Worm (Caenorhabditis elegans) whole organism, L4 larva: ENCODE data around the gene F59B10.5.

ENCODE experiments used
- D1046.2 ChIP-seq: fragments of 200-800 bp; sonication (Bioruptor generic); IDR thresholded peaks from 2 replicates; pipeline ENCODE4 v1.3.6; 2022; ENCODE audit warnings: missing genetic modification characterization, missing compliant biosample characterization
- F10B5.3 ChIP-seq: sonication (generic microtip); optimal IDR thresholded peaks from 2 replicates; lab custom pipeline; 2016; ENCODE audit warnings: mild to moderate bottlenecking, missing genetic modification characterization, missing compliant biosample characterization
- F44E2.7 ChIP-seq: fragments of 200-800 bp; sonication (Bioruptor generic); IDR thresholded peaks from 2 replicates; pipeline ENCODE4 v2.1.2; 2022; ENCODE audit warnings: missing genetic modification characterization, missing compliant biosample characterization
- F49E8.2 ChIP-seq: sonication (generic microtip); optimal IDR thresholded peaks from 2 replicates; lab custom pipeline; 2016; ENCODE audit warnings: missing compliant biosample characterization, mild to moderate bottlenecking, missing genetic modification characterization, borderline replicate concordance
- R02D3.7 ChIP-seq: fragments of 150-350 bp; sonication (generic microtip); optimal IDR thresholded peaks from 3 replicates; lab custom pipeline; 2014; ENCODE audit warnings: missing biosample characterization, missing genetic modification characterization
- Y105C5A.15 ChIP-seq: fragments of 200-800 bp; sonication (Bioruptor generic); IDR thresholded peaks from 2 replicates; pipeline ENCODE4 v1.3.6; 2022; ENCODE audit warnings: missing genetic modification characterization, missing compliant biosample characterization
- ZK337.2 ChIP-seq: fragments of 200-800 bp; sonication (Bioruptor generic); IDR thresholded peaks from 2 replicates; pipeline ENCODE4 v1.3.6; 2022; ENCODE audit warnings: missing genetic modification reagents, missing genetic modification characterization, missing compliant biosample characterization
- aha-1 ChIP-seq: fragments of 150-350 bp; peaks from one replicate; lab custom pipeline; 2014; ENCODE audit warnings: missing biosample characterization, missing genetic modification characterization
- arid-1 ChIP-seq: fragments of 200-800 bp; sonication (Bioruptor generic); conservative IDR thresholded peaks from 2 replicates; pipeline ENCODE4 v1.3.6; 2022; ENCODE audit warnings: missing genetic modification reagents, missing genetic modification characterization, missing compliant biosample characterization
- ceh-20 ChIP-seq: fragments of 200-800 bp; sonication (Bioruptor generic); IDR thresholded peaks from 2 replicates; pipeline ENCODE4 v1.3.6; 2022; ENCODE audit warnings: missing genetic modification reagents, missing genetic modification characterization, missing compliant biosample characterization
- ceh-28 ChIP-seq: fragments of 150-350 bp; optimal IDR thresholded peaks from 2 replicates; lab custom pipeline; 2014; ENCODE audit warnings: missing biosample characterization, missing genetic modification reagents, missing genetic modification characterization
- ceh-44 ChIP-seq: fragments of 200-800 bp; sonication (Bioruptor generic); IDR thresholded peaks from 2 replicates; pipeline ENCODE4 v1.3.6; 2022; ENCODE audit warnings: missing genetic modification reagents, missing genetic modification characterization, missing compliant biosample characterization
- ceh-62 ChIP-seq: sonication (generic microtip); optimal IDR thresholded peaks from 2 replicates; lab custom pipeline; 2017; ENCODE audit warnings: missing biosample characterization, missing genetic modification characterization
- ceh-82 ChIP-seq: sonication (generic microtip); optimal IDR thresholded peaks from 2 replicates; lab custom pipeline; 2017; ENCODE audit warnings: missing biosample characterization, missing genetic modification characterization
- cey-2 ChIP-seq: sonication (generic microtip); optimal IDR thresholded peaks from 3 replicates; lab custom pipeline; 2017; ENCODE audit warnings: missing genetic modification characterization, mild to moderate bottlenecking, missing compliant biosample characterization, antibody characterized with exemption, borderline replicate concordance; ENCODE audit not compliant: insufficient read depth
- daf-8 ChIP-seq: fragments of 200-800 bp; sonication (Bioruptor generic); IDR thresholded peaks from 2 replicates; pipeline ENCODE4 v1.3.6; 2022; ENCODE audit warnings: missing genetic modification characterization, missing compliant biosample characterization
- dmd-6 ChIP-seq: fragments of 200-800 bp; sonication (Bioruptor generic); IDR thresholded peaks from 2 replicates; pipeline ENCODE4 v1.3.6; 2022; ENCODE audit warnings: missing genetic modification reagents, missing genetic modification characterization, missing compliant biosample characterization
- dve-1 ChIP-seq: sonication (generic microtip); optimal IDR thresholded peaks from 2 replicates; lab custom pipeline; 2017; ENCODE audit warnings: antibody characterized with exemption, mild to moderate bottlenecking, missing genetic modification characterization, missing compliant biosample characterization; ENCODE audit not compliant: insufficient read depth
- egl-27 ChIP-seq: sonication (generic microtip); optimal IDR thresholded peaks from 3 replicates; lab custom pipeline; 2017; ENCODE audit warnings: missing biosample characterization, missing genetic modification reagents, missing genetic modification characterization
- fos-1 ChIP-seq: fragments of 150-350 bp; optimal IDR thresholded peaks from 2 replicates; lab custom pipeline; 2014; ENCODE audit warnings: missing biosample characterization, missing genetic modification characterization
- lin-39 ChIP-seq: fragments of 150-350 bp; optimal IDR thresholded peaks from 2 replicates; lab custom pipeline; 2014; ENCODE audit warnings: missing biosample characterization, missing genetic modification reagents, missing genetic modification characterization
- lsy-2 ChIP-seq, 2 experiments: fragments of 150-350 bp in 1 of 2; sonication (generic microtip) in 1 of 2; optimal IDR thresholded peaks; 2 replicates each; lab custom pipeline; 2014 to 2017; ENCODE audit warnings: missing biosample characterization in 2 of 2, missing genetic modification characterization in 2 of 2
- madf-5 ChIP-seq, 2 experiments: fragments of 200-800 bp; sonication (Bioruptor generic); IDR thresholded peaks; 2 replicates each; pipeline ENCODE4 v1.3.6; 2022; ENCODE audit warnings: missing compliant biosample characterization in 2 of 2, missing genetic modification characterization in 2 of 2
- madf-9 ChIP-seq: fragments of 200-800 bp; sonication (Bioruptor generic); conservative IDR thresholded peaks from 2 replicates; pipeline ENCODE4 v1.3.6; 2022; ENCODE audit warnings: missing genetic modification reagents, missing genetic modification characterization, missing compliant biosample characterization
- mdt-29 ChIP-seq: fragments of 200-800 bp; sonication (Bioruptor generic); IDR thresholded peaks from 2 replicates; pipeline ENCODE4 v1.3.6; 2022; ENCODE audit warnings: missing genetic modification reagents, missing genetic modification characterization, missing compliant biosample characterization
- mep-1 ChIP-seq: fragments of 150-350 bp; sonication (generic microtip); optimal IDR thresholded peaks from 3 replicates; lab custom pipeline; 2014; ENCODE audit warnings: missing biosample characterization, missing genetic modification characterization
- mes-2 ChIP-seq: sonication (generic microtip); optimal IDR thresholded peaks from 2 replicates; lab custom pipeline; 2016; ENCODE audit warnings: missing genotype, mild to moderate bottlenecking, missing genetic modification characterization, missing compliant biosample characterization; ENCODE audit not compliant: poor library complexity, severe bottlenecking
- mxl-2 ChIP-seq: fragments of 200-800 bp; sonication (Bioruptor generic); conservative IDR thresholded peaks from 2 replicates; pipeline ENCODE4 v1.3.6; 2022; ENCODE audit warnings: missing genetic modification reagents, missing genetic modification characterization, missing compliant biosample characterization
- nhr-237 ChIP-seq: sonication (generic microtip); optimal IDR thresholded peaks from 2 replicates; lab custom pipeline; 2017; ENCODE audit warnings: missing biosample characterization, missing genetic modification characterization
- nhr-25 ChIP-seq: sonication (generic microtip); optimal IDR thresholded peaks from 2 replicates; lab custom pipeline; 2017; ENCODE audit warnings: missing genetic modification characterization, mild to moderate bottlenecking, missing compliant biosample characterization, antibody characterized with exemption, moderate library complexity, borderline replicate concordance; ENCODE audit not compliant: insufficient read depth
- nhr-28 ChIP-seq: fragments of 150-350 bp; optimal IDR thresholded peaks from 2 replicates; lab custom pipeline; 2014; ENCODE audit warnings: missing biosample characterization, missing genetic modification characterization
- nhr-41 ChIP-seq: fragments of 200-800 bp; sonication (Bioruptor generic); IDR thresholded peaks from 2 replicates; pipeline ENCODE4 v1.3.6; 2022; ENCODE audit warnings: missing genetic modification reagents, missing genetic modification characterization, missing compliant biosample characterization
- pha-4 ChIP-seq, 2 experiments: fragments of 150-350 bp in 1 of 2; fragments of 200-800 bp in 1 of 2; sonication (Bioruptor generic) in 1 of 2; IDR thresholded peaks in 1 of 2; optimal IDR thresholded peaks in 1 of 2; 2 replicates each; pipeline versions ENCODE4 v1.3.6 to Lab custom; 2014 to 2022; ENCODE audit warnings: missing genetic modification characterization in 2 of 2, missing genetic modification reagents in 2 of 2, missing biosample characterization in 1 of 2, missing compliant biosample characterization in 1 of 2
- php-3 ChIP-seq: fragments of 200-800 bp; sonication (Bioruptor generic); IDR thresholded peaks from 2 replicates; pipeline ENCODE4 v1.3.6; 2022; ENCODE audit warnings: missing genetic modification reagents, missing genetic modification characterization, missing compliant biosample characterization
- rbr-2 ChIP-seq: sonication (generic microtip); optimal IDR thresholded peaks from 2 replicates; lab custom pipeline; 2016; ENCODE audit warnings: missing genotype, missing genetic modification characterization, missing compliant biosample characterization
- saeg-2 ChIP-seq: fragments of 200-800 bp; sonication (Bioruptor generic); IDR thresholded peaks from 2 replicates; pipeline ENCODE4 v1.3.6; 2022; ENCODE audit warnings: missing genetic modification reagents, missing genetic modification characterization, missing compliant biosample characterization
- sdz-12 ChIP-seq: fragments of 200-800 bp; sonication (Bioruptor generic); optimal IDR thresholded peaks from 2 replicates; lab custom pipeline; 2018; ENCODE audit warnings: mild to moderate bottlenecking, missing genetic modification characterization, missing compliant biosample characterization
- set-16 ChIP-seq: fragments of 200-800 bp; sonication (Bioruptor generic); IDR thresholded peaks from 2 replicates; pipeline ENCODE4 v1.3.6; 2022; ENCODE audit warnings: missing genetic modification reagents, missing genetic modification characterization, missing compliant biosample characterization
- skn-1 ChIP-seq: fragments of 150-350 bp; optimal IDR thresholded peaks from 2 replicates; lab custom pipeline; 2014; ENCODE audit warnings: missing biosample characterization, missing genetic modification characterization
- snpc-1.2 ChIP-seq: fragments of 200-800 bp; sonication (Bioruptor generic); IDR thresholded peaks from 2 replicates; pipeline ENCODE4 v1.3.6; 2022; ENCODE audit warnings: missing genetic modification reagents, missing genetic modification characterization, missing compliant biosample characterization
- spr-3 ChIP-seq: fragments of 200-800 bp; sonication (Bioruptor generic); optimal IDR thresholded peaks from 2 replicates; lab custom pipeline; 2018; ENCODE audit warnings: mild to moderate bottlenecking, missing genetic modification characterization, missing compliant biosample characterization
- unc-130 ChIP-seq: sonication (generic microtip); optimal IDR thresholded peaks from 2 replicates; lab custom pipeline; 2016; ENCODE audit warnings: missing genetic modification reagents, missing genetic modification characterization, missing compliant biosample characterization
- unc-62 ChIP-seq, 3 experiments: fragments of 150-350 bp in 1 of 3; sonication (generic microtip); optimal IDR thresholded peaks in 2 of 3; peaks in 1 of 3; 1 replicate in 1 of 3; 2 replicates in 2 of 3; lab custom pipeline; 2014 to 2017; ENCODE audit warnings: missing biosample characterization in 3 of 3, missing genetic modification characterization in 3 of 3, missing genetic modification reagents in 3 of 3, missing genotype in 1 of 3
- vab-7 ChIP-seq: fragments of 200-800 bp; sonication (Bioruptor generic); IDR thresholded peaks from 2 replicates; pipeline ENCODE4 v1.3.6; 2022; ENCODE audit warnings: missing genetic modification reagents, missing genetic modification characterization, missing compliant biosample characterization
- zag-1 ChIP-seq: fragments of 150-350 bp; optimal IDR thresholded peaks from 2 replicates; lab custom pipeline; 2014; ENCODE audit warnings: missing biosample characterization, missing genetic modification characterization
- zfp-2 ChIP-seq: sonication (generic microtip); optimal IDR thresholded peaks from 2 replicates; lab custom pipeline; 2016; ENCODE audit warnings: mild to moderate bottlenecking, missing genetic modification characterization, missing compliant biosample characterization
- zfp-3 ChIP-seq: fragments of 200-800 bp; sonication (Bioruptor generic); conservative IDR thresholded peaks from 2 replicates; pipeline ENCODE4 v1.3.6; 2022; ENCODE audit warnings: missing genetic modification reagents, missing genetic modification characterization, missing compliant biosample characterization
- zip-11 ChIP-seq: fragments of 200-800 bp; sonication (Bioruptor generic); IDR thresholded peaks from 2 replicates; pipeline ENCODE4 v1.3.6; 2022; ENCODE audit warnings: missing genetic modification characterization, missing compliant biosample characterization

F59B10.5 gene

DNA sequence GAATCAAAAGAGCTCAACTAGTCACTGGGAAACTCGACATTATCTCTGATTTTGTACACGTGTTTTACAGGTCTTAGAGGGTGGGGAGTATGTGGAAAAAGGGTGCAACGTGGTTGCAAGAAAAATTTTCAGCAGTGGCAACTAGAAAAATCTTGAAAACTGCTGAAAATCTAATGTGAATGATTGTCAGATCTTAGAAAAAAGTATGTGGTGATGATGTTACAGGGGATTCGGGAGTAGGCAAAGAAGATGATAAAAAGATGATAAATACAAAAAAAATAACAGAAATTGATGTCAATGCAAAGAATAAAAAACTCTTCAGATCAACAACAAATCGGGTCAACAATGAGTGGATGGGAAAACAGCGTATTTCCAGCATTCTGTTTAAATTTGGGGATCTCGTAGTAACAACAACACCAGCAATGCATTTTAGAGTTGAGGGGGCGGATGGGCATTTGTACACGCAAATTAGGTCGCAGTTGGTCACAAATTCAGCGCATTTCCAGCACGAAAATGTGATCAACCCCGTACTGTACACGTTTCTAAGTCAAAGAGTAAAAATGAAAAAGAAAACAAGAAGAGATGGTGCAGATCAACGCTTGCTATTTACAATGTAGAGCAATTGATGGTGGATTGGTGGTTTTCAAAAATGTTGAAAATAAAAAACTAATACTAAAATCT is 20.1 kb upstream of the F59B10.5 start (continued):
- TF ChIP-seq Y105C5A.15 (GFP tag; lab: Robert Waterston, UW) = no peak
- peak in 1 of 2 experiments; percentile 2 for TF ChIP-seq lsy-2 (tag; optimal IDR thresholded peaks at IDR 0.05; lab: Kevin White, UChicago)
- TF ChIP-seq sdz-12 (GFP tag; lab: Kevin White, UChicago) = no peak
- no peak for TF ChIP-seq ceh-62 (tag; lab: Kevin White, UChicago)
- no peak for TF ChIP-seq nhr-237 (tag; lab: Kevin White, UChicago)
- no peak for TF ChIP-seq zag-1 (tag; lab: Kevin White, UChicago)
- peak; percentile 95 for TF ChIP-seq aha-1
- no peak for TF ChIP-seq nhr-28 (tag; lab: Kevin White, UChicago)
- TF ChIP-seq unc-130 (GFP tag; lab: Kevin White, UChicago) = no peak
- no peak for TF ChIP-seq zip-11 (GFP tag; lab: Robert Waterston, UW)
- TF ChIP-seq dmd-6 (GFP tag; lab: Robert Waterston, UW) = peak; percentile 14
- peak; percentile 12; the same call in 1 of the 2 replicates for TF ChIP-seq arid-1 (GFP tag; lab: Robert Waterston, UW)
- TF ChIP-seq saeg-2 (GFP tag; lab: Robert Waterston, UW) = peak; percentile 18; the same call in 1 of the 2 replicates
- TF ChIP-seq D1046.2 (GFP tag; lab: Robert Waterston, UW) = no peak
- no peak for TF ChIP-seq dve-1 (tag; lab: Kevin White, UChicago)
- no peak for TF ChIP-seq fos-1
- no peak for TF ChIP-seq mxl-2
- 0 out of 2 replicates have a peak, but pooled peaks have one; percentile 3 for TF ChIP-seq madf-9 (GFP tag; lab: Robert Waterston, UW)
- no peak for TF ChIP-seq ZK337.2 (GFP tag; lab: Robert Waterston, UW)
- peak; percentile 31; the same call in 1 of the 2 replicates for TF ChIP-seq vab-7
- no peak for TF ChIP-seq ceh-20 (GFP tag; lab: Robert Waterston, UW)
- no peak for TF ChIP-seq set-16 (GFP tag; lab: Robert Waterston, UW)
- no peak for TF ChIP-seq ceh-28 (tag; lab: Kevin White, UChicago)
- TF ChIP-seq ceh-44 (GFP tag; lab: Robert Waterston, UW) = no peak
- TF ChIP-seq unc-62 (GFP tag; optimal IDR thresholded peaks at IDR 0.05 in 1 of 2; lab: Kevin White, UChicago) = peak in 1 of 2 experiments; percentile 22
- no peak for TF ChIP-seq unc-62 (tag; optimal IDR thresholded peaks at IDR 0.05; lab: Kevin White, UChicago)
- no peak for TF ChIP-seq snpc-1.2 (GFP tag; lab: Robert Waterston, UW)
- peak; percentile 5 for TF ChIP-seq F49E8.2
- TF ChIP-seq php-3 (GFP tag; lab: Robert Waterston, UW) = no peak
- TF ChIP-seq mes-2 (tag; lab: Kevin White, UChicago) = no peak
- no peak for TF ChIP-seq daf-8 (GFP tag; lab: Robert Waterston, UW)
- no peak for TF ChIP-seq ceh-82
- TF ChIP-seq skn-1 (tag; lab: Kevin White, UChicago) = no peak
- peak; percentile 17 for TF ChIP-seq mep-1 (tag; lab: Kevin White, UChicago)
- TF ChIP-seq rbr-2 (tag; lab: Kevin White, UChicago) = no peak
- TF ChIP-seq zfp-3 = peak; percentile 61; the same call in 1 of the 2 replicates
- TF ChIP-seq madf-5 (GFP tag; IDR thresholded peaks at IDR 0.05; lab: Robert Waterston, UW) = 0 out of 4 replicates have a peak, but pooled peaks of 1 of the 2 experiments have one; percentile 41
- TF ChIP-seq F10B5.3 = no peak
- no peak for TF ChIP-seq nhr-41 (GFP tag; lab: Robert Waterston, UW)
- TF ChIP-seq lin-39 (tag; lab: Kevin White, UChicago) = no peak
- TF ChIP-seq R02D3.7 (tag; lab: Kevin White, UChicago) = no peak
- no peak for TF ChIP-seq zfp-2 (tag; lab: Kevin White, UChicago)
- peak; percentile 23 for TF ChIP-seq cey-2 (tag; lab: Kevin White, UChicago)
- no peak for TF ChIP-seq nhr-25 (tag; lab: Kevin White, UChicago)
- peak; percentile 80 for TF ChIP-seq F44E2.7
- no peak; the same call in 1 of the 2 replicates for TF ChIP-seq mdt-29
- no peak for TF ChIP-seq spr-3 (GFP tag; lab: Kevin White, UChicago)
- TF ChIP-seq egl-27 = no peak
- TF ChIP-seq pha-4 (GFP tag; IDR thresholded peaks at IDR 0.05; lab: Robert Waterston, UW) = peak; percentile 25; the same call in 1 of the 2 replicates
- TF ChIP-seq pha-4 (tag; optimal IDR thresholded peaks at IDR 0.05; lab: Kevin White, UChicago) = no peak
